Fruit fly (Drosophila melanogaster): ENCODE results near the gene p23.

p23 gene

dm6 chr3R:9677734-9678341 is at the start of gene p23:
Gene p23 (plus strand): TSS chr3R:9677927.
- no peak for TF ChIP-seq pan (optimal IDR thresholded peaks at IDR 0.05)
- TF ChIP-seq Hnf4 (GFP tag; optimal IDR thresholded peaks at IDR 0.05): no peak
- no peak for TF ChIP-seq Vsx2 (GFP tag; optimal IDR thresholded peaks at IDR 0.05; ENCODE audit: partially characterized antibody)
- TF ChIP-seq Dfd (GFP tag; optimal IDR thresholded peaks at IDR 0.05): no peak
- no peak for TF ChIP-seq Myc (optimal IDR thresholded peaks at IDR 0.05)
- TF ChIP-seq Dif (GFP tag; optimal IDR thresholded peaks at IDR 0.05; ENCODE audit: partially characterized antibody): peak; percentile 60
- TF ChIP-seq Rel (GFP tag; optimal IDR thresholded peaks at IDR 0.05): no peak
- TF ChIP-seq Rel (tag; optimal IDR thresholded peaks at IDR 0.05): peak; percentile 51
- TF ChIP-seq fru (GFP tag; optimal IDR thresholded peaks at IDR 0.05): no peak
- no peak for TF ChIP-seq Abd-B (GFP tag; optimal IDR thresholded peaks at IDR 0.05)
- TF ChIP-seq rgr (GFP tag; optimal IDR thresholded peaks at IDR 0.05): peak; percentile 28
- no peak for TF ChIP-seq CG9705 (GFP tag; optimal IDR thresholded peaks at IDR 0.05)
- no peak for TF ChIP-seq HLH106 (tag; optimal IDR thresholded peaks at IDR 0.05)
- TF ChIP-seq sv (GFP tag; optimal IDR thresholded peaks at IDR 0.05): peak; percentile 26
- TF ChIP-seq Mio (GFP tag; optimal IDR thresholded peaks at IDR 0.05): no peak

DNA sequence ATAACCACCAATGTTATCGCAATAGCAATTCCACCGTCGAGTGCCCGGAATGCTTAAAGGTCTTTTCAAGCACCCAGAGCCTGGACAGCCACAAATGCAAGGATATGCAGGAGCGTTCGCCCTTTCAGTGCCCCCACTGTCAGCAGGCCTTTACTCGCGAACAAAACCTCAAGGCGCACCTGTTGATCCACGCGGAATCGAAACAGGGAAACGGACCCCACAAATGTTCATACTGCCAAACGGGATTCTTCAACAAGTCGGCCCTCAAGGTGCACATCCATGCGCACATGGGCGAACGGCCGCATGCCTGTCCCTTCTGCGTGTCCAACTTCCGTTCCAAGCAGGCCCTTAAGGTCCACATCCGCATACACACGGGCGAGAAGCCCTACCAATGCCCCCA is 49.7 kb upstream of the p23 start:
- TF ChIP-seq Hr78 (GFP tag; optimal IDR thresholded peaks at IDR 0.05) (no peak), rgr (GFP tag; optimal IDR thresholded peaks at IDR 0.05) (no peak), Hnf4 (GFP tag; optimal IDR thresholded peaks at IDR 0.05) (no peak), N (GFP tag; optimal IDR thresholded peaks at IDR 0.05) (no peak), CG9705 (GFP tag; optimal IDR thresholded peaks at IDR 0.05) (no peak), usp (GFP tag; optimal IDR thresholded peaks at IDR 0.05) (no peak), Jra (GFP tag; optimal IDR thresholded peaks at IDR 0.05) (no peak), lola (GFP tag; optimal IDR thresholded peaks at IDR 0.05) (no peak), br (GFP tag; optimal IDR thresholded peaks at IDR 0.05) (no peak), Abd-B (GFP tag; optimal IDR thresholded peaks at IDR 0.05) (no peak), GATAd (GFP tag; optimal IDR thresholded peaks at IDR 0.05) (no peak), Rel (GFP tag; optimal IDR thresholded peaks at IDR 0.05) (no peak), Rel (tag; optimal IDR thresholded peaks at IDR 0.05) (no peak)

DNA sequence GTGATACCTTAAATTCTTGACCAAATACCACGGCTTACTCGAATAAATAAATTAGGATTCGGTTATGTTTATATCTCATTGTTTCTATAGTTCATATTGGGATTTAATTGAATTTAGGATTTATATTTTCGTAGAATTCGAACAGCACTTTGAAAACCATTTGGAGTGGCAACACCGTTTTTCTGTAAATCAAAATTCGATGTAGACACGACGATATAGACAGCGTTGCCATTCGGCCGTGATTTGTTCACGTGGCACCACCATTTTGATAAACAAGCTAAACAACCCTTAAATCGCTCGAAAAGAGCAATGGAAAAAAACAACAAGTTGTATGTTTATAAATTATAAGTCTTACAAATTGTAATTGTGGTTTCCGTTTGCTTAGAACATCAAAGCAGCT is 49.1 kb upstream of the p23 start:
- TF ChIP-seq brk (GFP tag; optimal IDR thresholded peaks at IDR 0.05): peak; percentile 34
- peak; percentile 17 for TF ChIP-seq Myc (optimal IDR thresholded peaks at IDR 0.05)
- no peak for TF ChIP-seq CrebA (GFP tag; optimal IDR thresholded peaks at IDR 0.05; ENCODE audit: borderline replicate concordance)
- no peak for TF ChIP-seq Dfd (GFP tag; optimal IDR thresholded peaks at IDR 0.05)
- peak; percentile 53 for TF ChIP-seq Hnf4 (GFP tag; optimal IDR thresholded peaks at IDR 0.05)

DNA sequence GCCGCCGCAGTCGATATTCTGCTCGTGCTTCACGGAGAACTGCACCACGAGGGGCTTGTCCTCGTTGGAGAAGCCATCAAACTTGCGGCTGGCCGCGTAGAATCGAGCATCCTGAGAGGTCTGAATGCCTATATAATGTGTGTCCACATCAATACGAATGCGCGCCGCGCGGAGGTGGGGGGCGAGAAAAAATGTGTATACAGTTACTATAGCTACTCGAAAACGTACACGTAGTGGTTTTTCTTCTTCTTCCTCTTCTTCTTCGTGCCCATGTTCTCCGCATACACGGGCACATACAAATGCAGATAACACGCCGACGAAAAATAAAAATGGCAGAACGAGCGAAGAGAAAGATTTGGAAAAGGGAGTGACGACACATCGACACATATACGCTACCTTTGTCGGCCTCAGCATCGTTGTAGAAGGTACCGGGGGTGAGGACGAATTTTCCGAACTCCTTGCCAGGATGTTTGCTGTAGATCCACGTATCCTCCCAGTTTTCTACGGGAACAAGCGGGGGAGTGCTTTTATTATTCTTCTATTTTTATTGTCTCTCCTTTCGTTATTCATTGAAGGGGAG is 47.6 kb upstream of the p23 start:
- TF ChIP-seq CrebA (GFP tag; optimal IDR thresholded peaks at IDR 0.05; ENCODE audit: borderline replicate concordance) (peak; percentile 97), ey (GFP tag; optimal IDR thresholded peaks at IDR 0.05) (no peak), Rel (GFP tag; optimal IDR thresholded peaks at IDR 0.05) (no peak), Rel (tag; optimal IDR thresholded peaks at IDR 0.05) (peak; percentile 30), CG32264 (GFP tag; optimal IDR thresholded peaks at IDR 0.05) (no peak), sv (GFP tag; optimal IDR thresholded peaks at IDR 0.05) (no peak), Hr83 (GFP tag; optimal IDR thresholded peaks at IDR 0.05; ENCODE audit: poor library complexity, severe bottlenecking) (peak; percentile 38), N (GFP tag; optimal IDR thresholded peaks at IDR 0.05) (no peak), tai (GFP tag; optimal IDR thresholded peaks at IDR 0.05) (no peak), Myc (optimal IDR thresholded peaks at IDR 0.05) (no peak), psq (GFP tag; optimal IDR thresholded peaks at IDR 0.05) (peak; percentile 88), dl (GFP tag; optimal IDR thresholded peaks at IDR 0.05; ENCODE audit: insufficient read depth in 1 of 2, partially characterized antibody in 2 of 2) (peak in 1 of 2 experiments; percentile 37)

DNA sequence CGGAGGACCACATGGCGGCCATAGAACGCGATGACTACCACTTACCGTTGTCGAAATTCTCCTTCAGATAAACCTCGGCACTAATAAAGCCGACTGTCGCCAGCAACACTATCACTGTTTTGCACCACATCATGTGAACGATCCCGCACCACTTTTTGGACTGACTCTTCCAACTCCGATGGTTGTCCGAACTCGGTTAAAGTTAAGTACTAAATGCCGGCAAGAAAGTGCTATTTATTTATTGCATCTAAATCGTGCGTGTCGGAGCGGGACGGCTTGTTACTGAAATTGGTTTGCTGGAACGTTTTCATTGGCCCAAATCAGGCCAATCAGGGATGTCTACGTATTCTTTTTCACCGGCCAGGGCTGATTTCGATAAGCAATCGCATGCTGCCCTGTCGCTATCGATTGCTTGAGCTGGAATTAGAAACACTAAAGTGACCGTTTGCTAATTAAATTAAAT is 47.1 kb upstream of the p23 start, which contains the start of gene Calr:
Gene Calr, minus strand, starts transcription at position 219 of the 463 bp plus-strand sequence.
- TF ChIP-seq pan (optimal IDR thresholded peaks at IDR 0.05): no peak
- peak; percentile 30 for TF ChIP-seq Mio (GFP tag; optimal IDR thresholded peaks at IDR 0.05)
- no peak for TF ChIP-seq HLH106 (tag; optimal IDR thresholded peaks at IDR 0.05)
- TF ChIP-seq tai (GFP tag; optimal IDR thresholded peaks at IDR 0.05): no peak
- TF ChIP-seq lola (GFP tag; optimal IDR thresholded peaks at IDR 0.05): no peak
- TF ChIP-seq CrebA (GFP tag; optimal IDR thresholded peaks at IDR 0.05; ENCODE audit: borderline replicate concordance): no peak
- TF ChIP-seq dmrt93B (GFP tag; optimal IDR thresholded peaks at IDR 0.05): no peak
- peak; percentile 49 for TF ChIP-seq brk (GFP tag; optimal IDR thresholded peaks at IDR 0.05)
- TF ChIP-seq Myc (optimal IDR thresholded peaks at IDR 0.05): no peak
- peak; percentile 13 for TF ChIP-seq fru (GFP tag; optimal IDR thresholded peaks at IDR 0.05)
- TF ChIP-seq Abd-B (GFP tag; optimal IDR thresholded peaks at IDR 0.05): no peak
- TF ChIP-seq Dfd (GFP tag; optimal IDR thresholded peaks at IDR 0.05): no peak
- TF ChIP-seq N (GFP tag; optimal IDR thresholded peaks at IDR 0.05): no peak
- TF ChIP-seq OdsH (GFP tag; optimal IDR thresholded peaks at IDR 0.05): no peak
- TF ChIP-seq Hr83 (GFP tag; optimal IDR thresholded peaks at IDR 0.05; ENCODE audit: poor library complexity, severe bottlenecking): peak; percentile 63
- TF ChIP-seq Vsx2 (GFP tag; optimal IDR thresholded peaks at IDR 0.05; ENCODE audit: partially characterized antibody): no peak
- peak; percentile 44 for TF ChIP-seq sv (GFP tag; optimal IDR thresholded peaks at IDR 0.05)
- TF ChIP-seq psq (GFP tag; optimal IDR thresholded peaks at IDR 0.05): peak; percentile 81
- peak; percentile 86 for TF ChIP-seq Dif (GFP tag; optimal IDR thresholded peaks at IDR 0.05; ENCODE audit: partially characterized antibody)
- TF ChIP-seq GATAd (GFP tag; optimal IDR thresholded peaks at IDR 0.05): no peak
- TF ChIP-seq ey (GFP tag; optimal IDR thresholded peaks at IDR 0.05): peak; percentile 44
- peak in 1 of 2 experiments; percentile 50 for TF ChIP-seq dl (GFP tag; optimal IDR thresholded peaks at IDR 0.05; ENCODE audit: insufficient read depth in 1 of 2, partially characterized antibody in 2 of 2)
- peak; percentile 48 to 52 for TF ChIP-seq foxo (GFP tag; optimal IDR thresholded peaks at IDR 0.05)
- peak; percentile 50 for TF ChIP-seq Jra (GFP tag; optimal IDR thresholded peaks at IDR 0.05)
- peak; percentile 48 for TF ChIP-seq Rel (GFP tag; optimal IDR thresholded peaks at IDR 0.05)
- peak; percentile 52 for TF ChIP-seq Rel (tag; optimal IDR thresholded peaks at IDR 0.05)
- TF ChIP-seq sage (GFP tag; optimal IDR thresholded peaks at IDR 0.05): no peak
- peak; percentile 74 for TF ChIP-seq br (GFP tag; optimal IDR thresholded peaks at IDR 0.05)
- no peak for TF ChIP-seq usp (GFP tag; optimal IDR thresholded peaks at IDR 0.05)
- peak; percentile 44 for TF ChIP-seq jim (GFP tag; optimal IDR thresholded peaks at IDR 0.05)

Data from whole organism, wandering third instar larva.